Worm (Caenorhabditis elegans) whole organism, L3 larva: ENCODE data around the gene tag-77.

Experiments used
- elt-2 ChIP-seq: sonication (generic microtip); optimal IDR thresholded peaks from 2 replicates; lab custom pipeline; 2016; ENCODE audit warnings: missing genetic modification reagents, mild to moderate bottlenecking, missing genetic modification characterization, missing compliant biosample characterization
- mdl-1 ChIP-seq: fragments of 150-350 bp; optimal IDR thresholded peaks from 2 replicates; lab custom pipeline; 2014; ENCODE audit warnings: missing biosample characterization, missing genetic modification characterization
- skn-1 ChIP-seq: fragments of 150-350 bp; optimal IDR thresholded peaks from 2 replicates; lab custom pipeline; 2014; ENCODE audit warnings: missing biosample characterization, missing genetic modification characterization
- ztf-4 ChIP-seq: fragments of 150-350 bp; optimal IDR thresholded peaks from 2 replicates; lab custom pipeline; 2014; ENCODE audit warnings: missing biosample characterization, missing genetic modification characterization

- no peak for TF ChIP-seq skn-1
- no peak for TF ChIP-seq elt-2 (tag; lab: Kevin White, UChicago)
- TF ChIP-seq mdl-1 (tag; lab: Kevin White, UChicago) = no peak
- TF ChIP-seq ztf-4 (tag; lab: Kevin White, UChicago) = no peak
Observed at ce11 chrIV:8456899-8457298, 53.4 kb downstream of the tag-77 start, which contains the start of gene syx-4.
